2 fruit fly cellular contexts compared by ENCODE assay signal in the genomic region with DNA sequence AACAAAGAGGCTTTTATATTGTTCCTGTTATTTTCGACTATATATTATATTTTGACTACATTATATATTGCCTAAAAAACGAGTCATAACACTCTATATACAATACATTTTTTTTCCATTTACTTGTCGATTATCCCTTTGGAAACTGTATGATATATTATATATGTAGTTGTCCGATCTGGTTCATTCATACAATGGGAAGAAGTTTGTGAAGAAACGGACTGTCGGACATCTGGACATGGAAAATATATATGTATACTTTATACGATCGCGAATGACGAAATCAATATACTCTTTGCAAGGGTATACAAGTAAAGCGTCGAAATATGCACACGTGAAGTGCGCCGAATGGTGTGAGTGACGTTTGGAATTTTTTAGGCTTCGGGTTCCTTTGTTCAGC.
A peak's percentile ranks its signal among the peaks of the same experiment; 100 is the strongest.
TF ChIP-seq lines count a peak whose summit lies in the region.

No protein-coding gene starts in this region.

- no peak for TF ChIP-seq CTCF in whole organism, embryonic (GFP tag; optimal IDR thresholded peaks at IDR 0.05; lab: Kevin White, UChicago)

TF ChIP-seq in whole organism, embryonic, 481 proteins besides CTCF, POLR2A, EP300 and RAD21:
- TF ChIP-seq sens (GFP tag; lab: Kevin White, UChicago) (peak; percentile 55), D19A (tag; optimal IDR thresholded peaks at IDR 0.05; lab: Kevin White, UChicago) (peak; percentile 81), CG17361 (GFP tag; IDR thresholded peaks at IDR 0.05; lab: Robert Waterston, UW) (0 out of 3 replicates have a peak, but pooled peaks have one; percentile 11), CG10147 (GFP tag; optimal IDR thresholded peaks at IDR 0.05; lab: Kevin White, UChicago) (no peak), Sox102F (GFP tag; optimal IDR thresholded peaks at IDR 0.05; lab: Kevin White, UChicago) (peak; percentile 8)

TF ChIP-seq in whole organism, prepupa, 60 proteins besides CTCF, POLR2A, EP300 and RAD21:
- TF ChIP-seq salr (GFP tag; optimal IDR thresholded peaks at IDR 0.05; lab: Kevin White, UChicago) = no peak
- no peak for TF ChIP-seq CG1621 (tag; optimal IDR thresholded peaks at IDR 0.05; lab: Kevin White, UChicago)
- no peak for TF ChIP-seq fd85E (GFP tag; optimal IDR thresholded peaks at IDR 0.05; lab: Kevin White, UChicago)
- no peak for TF ChIP-seq CG34406 (GFP tag; optimal IDR thresholded peaks at IDR 0.05; lab: Kevin White, UChicago)
- no peak for TF ChIP-seq OdsH (GFP tag; optimal IDR thresholded peaks at IDR 0.05; lab: Kevin White, UChicago)
- no peak for TF ChIP-seq CG9139 (GFP tag; optimal IDR thresholded peaks at IDR 0.05; lab: Kevin White, UChicago)
- TF ChIP-seq vri (GFP tag; optimal IDR thresholded peaks at IDR 0.05; lab: Kevin White, UChicago) = no peak
- no peak for TF ChIP-seq dsx (GFP tag; optimal IDR thresholded peaks at IDR 0.05; lab: Kevin White, UChicago; ENCODE audit: poor library complexity, severe bottlenecking)
- no peak for TF ChIP-seq CG31627 (GFP tag; optimal IDR thresholded peaks at IDR 0.05; lab: Kevin White, UChicago)
- TF ChIP-seq acj6 (GFP tag; optimal IDR thresholded peaks at IDR 0.05; lab: Kevin White, UChicago) = peak; percentile 11
- TF ChIP-seq pdm3 (GFP tag; optimal IDR thresholded peaks at IDR 0.05; lab: Kevin White, UChicago) = peak; percentile 22
- no peak for TF ChIP-seq CG7368 (GFP tag; optimal IDR thresholded peaks at IDR 0.05; lab: Kevin White, UChicago)
- TF ChIP-seq Eip75B (GFP tag; optimal IDR thresholded peaks at IDR 0.05; lab: Kevin White, UChicago) = no peak
- TF ChIP-seq CG11762 (GFP tag; optimal IDR thresholded peaks at IDR 0.05; lab: Kevin White, UChicago; ENCODE audit: insufficient read depth) = no peak
- peak; percentile 74 for TF ChIP-seq Eip78C (GFP tag; lab: Kevin White, UChicago)
- TF ChIP-seq Sox15 (GFP tag; optimal IDR thresholded peaks at IDR 0.05; lab: Kevin White, UChicago) = no peak
- TF ChIP-seq CG15336 (GFP tag; IDR thresholded peaks at IDR 0.05; lab: Robert Waterston, UW) = no peak
- TF ChIP-seq CG32006 (GFP tag; optimal IDR thresholded peaks at IDR 0.05; lab: Kevin White, UChicago) = no peak
- TF ChIP-seq Hr39 (GFP tag; optimal IDR thresholded peaks at IDR 0.05; lab: Kevin White, UChicago) = no peak
- TF ChIP-seq CG6808 (GFP tag; optimal IDR thresholded peaks at IDR 0.05; lab: Kevin White, UChicago) = no peak
- no peak for TF ChIP-seq Smox (GFP tag; optimal IDR thresholded peaks at IDR 0.05; lab: Kevin White, UChicago)
- TF ChIP-seq Ets21C (GFP tag; optimal IDR thresholded peaks at IDR 0.05; lab: Kevin White, UChicago) = no peak
- no peak for TF ChIP-seq spab (GFP tag; optimal IDR thresholded peaks at IDR 0.05; lab: Kevin White, UChicago)
- TF ChIP-seq Gug (GFP tag; IDR thresholded peaks at IDR 0.05; lab: Robert Waterston, UW) = no peak
- peak; percentile 26 for TF ChIP-seq Hr4 (GFP tag; optimal IDR thresholded peaks at IDR 0.05; lab: Kevin White, UChicago)
- TF ChIP-seq Ets96B (tag; optimal IDR thresholded peaks at IDR 0.05; lab: Kevin White, UChicago) = no peak
- no peak for TF ChIP-seq CG6276 (GFP tag; optimal IDR thresholded peaks at IDR 0.05; lab: Kevin White, UChicago)
- peak; percentile 20 for TF ChIP-seq esn (GFP tag; optimal IDR thresholded peaks at IDR 0.05; lab: Kevin White, UChicago)
- TF ChIP-seq dac (GFP tag; optimal IDR thresholded peaks at IDR 0.05; lab: Kevin White, UChicago) = no peak
- TF ChIP-seq net (GFP tag; optimal IDR thresholded peaks at IDR 0.05; lab: Kevin White, UChicago) = no peak
- TF ChIP-seq svp (GFP tag; lab: Kevin White, UChicago) = peak; percentile 36
- no peak for TF ChIP-seq Eip93F (GFP tag; optimal IDR thresholded peaks at IDR 0.05; lab: Kevin White, UChicago)
- no peak for TF ChIP-seq CG6854 (GFP tag; optimal IDR thresholded peaks at IDR 0.05; lab: Kevin White, UChicago)
- no peak for TF ChIP-seq Lpt (GFP tag; optimal IDR thresholded peaks at IDR 0.05; lab: Kevin White, UChicago)
- peak; percentile 32 for TF ChIP-seq topi (GFP tag; optimal IDR thresholded peaks at IDR 0.05; lab: Kevin White, UChicago)
- TF ChIP-seq fd59A (GFP tag; optimal IDR thresholded peaks at IDR 0.05; lab: Kevin White, UChicago) = no peak
- no peak for TF ChIP-seq lz (GFP tag; optimal IDR thresholded peaks at IDR 0.05; lab: Kevin White, UChicago)
- TF ChIP-seq CG8319 (GFP tag; optimal IDR thresholded peaks at IDR 0.05; lab: Kevin White, UChicago) = no peak
